Fruit fly (Drosophila melanogaster): Measurements from ENCODE around the gene phol.

phol gene

dm6 chr3L:9504530-9504929, 48.4 kb upstream of the phol start:
- TF ChIP-seq OdsH (GFP tag; optimal IDR thresholded peaks at IDR 0.05) (no peak), CG6808 (GFP tag; optimal IDR thresholded peaks at IDR 0.05) (no peak), Gug (GFP tag; IDR thresholded peaks at IDR 0.05) (no peak), Eip75B (GFP tag; optimal IDR thresholded peaks at IDR 0.05) (no peak), salr (GFP tag; optimal IDR thresholded peaks at IDR 0.05) (no peak), vri (GFP tag; optimal IDR thresholded peaks at IDR 0.05) (no peak), CG10669 (GFP tag; optimal IDR thresholded peaks at IDR 0.05) (no peak), CG34406 (GFP tag; optimal IDR thresholded peaks at IDR 0.05) (no peak), ss (GFP tag; optimal IDR thresholded peaks at IDR 0.05) (no peak), CG8632 (GFP tag; optimal IDR thresholded peaks at IDR 0.05) (no peak), Hr39 (GFP tag; optimal IDR thresholded peaks at IDR 0.05) (no peak), CG6854 (GFP tag; optimal IDR thresholded peaks at IDR 0.05) (no peak), fd85E (GFP tag; optimal IDR thresholded peaks at IDR 0.05) (no peak), dac (GFP tag; optimal IDR thresholded peaks at IDR 0.05) (no peak), CG1621 (tag; optimal IDR thresholded peaks at IDR 0.05) (no peak), Eip78C (GFP tag) (no peak), Lpt (GFP tag; optimal IDR thresholded peaks at IDR 0.05) (no peak), CG4318 (GFP tag; optimal IDR thresholded peaks at IDR 0.05) (no peak), Sox14 (GFP tag; optimal IDR thresholded peaks at IDR 0.05) (no peak)

- TF ChIP-seq achi (GFP tag; optimal IDR thresholded peaks at IDR 0.05) (no peak), eg (GFP tag; IDR thresholded peaks at IDR 0.05) (0 out of 3 replicates have a peak, but pooled peaks have one; percentile 39), Sox102F (GFP tag; optimal IDR thresholded peaks at IDR 0.05) (no peak), acj6 (GFP tag; optimal IDR thresholded peaks at IDR 0.05) (no peak), CG9139 (GFP tag; optimal IDR thresholded peaks at IDR 0.05) (no peak), Eip78C (GFP tag) (peak; percentile 87), salr (GFP tag; optimal IDR thresholded peaks at IDR 0.05) (no peak), CG11294 (GFP tag; IDR thresholded peaks at IDR 0.05) (no peak), CG6163 (GFP tag; IDR thresholded peaks at IDR 0.05) (no peak; the same call in 2 of the 3 replicates), ss (GFP tag; optimal IDR thresholded peaks at IDR 0.05) (no peak), spab (GFP tag; optimal IDR thresholded peaks at IDR 0.05) (peak; percentile 23), CG16779 (tag; optimal IDR thresholded peaks at IDR 0.05) (no peak), fd59A (GFP tag; optimal IDR thresholded peaks at IDR 0.05) (no peak), CG3032 (tag; optimal IDR thresholded peaks at IDR 0.05) (no peak), CG31627 (GFP tag; optimal IDR thresholded peaks at IDR 0.05) (no peak), Eip75B (GFP tag; optimal IDR thresholded peaks at IDR 0.05) (peak; percentile 4), CG8119 (GFP tag; IDR thresholded peaks at IDR 0.05) (0 out of 3 replicates have a peak, but pooled peaks have one; percentile 22), CG6792 (GFP tag; optimal IDR thresholded peaks at IDR 0.05) (no peak), dsx (GFP tag; optimal IDR thresholded peaks at IDR 0.05; ENCODE audit: poor library complexity, severe bottlenecking) (peak; percentile 6), Sox15 (GFP tag; optimal IDR thresholded peaks at IDR 0.05) (no peak), topi (GFP tag; optimal IDR thresholded peaks at IDR 0.05) (peak; percentile 23), Blimp-1 (GFP tag; optimal IDR thresholded peaks at IDR 0.05) (no peak), Hr39 (GFP tag; optimal IDR thresholded peaks at IDR 0.05) (no peak), Lpt (GFP tag; optimal IDR thresholded peaks at IDR 0.05) (peak; percentile 46), CG3919 (GFP tag; optimal IDR thresholded peaks at IDR 0.05) (no peak), cyc (GFP tag; optimal IDR thresholded peaks at IDR 0.05) (peak; percentile 26), svp (GFP tag) (peak; percentile 59), net (GFP tag; optimal IDR thresholded peaks at IDR 0.05) (peak; percentile 23), dac (GFP tag; optimal IDR thresholded peaks at IDR 0.05) (no peak), OdsH (GFP tag; optimal IDR thresholded peaks at IDR 0.05) (no peak), CG11762 (GFP tag; optimal IDR thresholded peaks at IDR 0.05; ENCODE audit: insufficient read depth) (no peak), CG6808 (GFP tag; optimal IDR thresholded peaks at IDR 0.05) (peak; percentile 13), pdm3 (GFP tag; optimal IDR thresholded peaks at IDR 0.05) (no peak), Ets96B (tag; optimal IDR thresholded peaks at IDR 0.05) (peak; percentile 43), vri (GFP tag; optimal IDR thresholded peaks at IDR 0.05) (no peak), CG4318 (GFP tag; optimal IDR thresholded peaks at IDR 0.05) (no peak), CG32006 (GFP tag; optimal IDR thresholded peaks at IDR 0.05) (no peak), CG6276 (GFP tag; optimal IDR thresholded peaks at IDR 0.05) (peak; percentile 23), fd85E (GFP tag; optimal IDR thresholded peaks at IDR 0.05) (no peak), Met (GFP tag; optimal IDR thresholded peaks at IDR 0.05) (no peak), Sox14 (GFP tag; optimal IDR thresholded peaks at IDR 0.05) (no peak)
These were observed 47.7 kb upstream of the phol start for dm6 chr3L:9503552-9504317.

Data from whole organism, prepupa.